Fruit fly (Drosophila melanogaster) Kc167 (cell line): ENCODE data around the gene sordd2.

Source experiments
- Myc ChIP-seq: fragments of >200 bp; optimal IDR thresholded peaks from 2 replicates; lab custom pipeline; 2017; ENCODE audit warnings: missing external identifiers
- Sin3A ChIP-seq: fragments of >200 bp; optimal IDR thresholded peaks from 2 replicates; lab custom pipeline; 2018; ENCODE audit warnings: missing external identifiers

DNA sequence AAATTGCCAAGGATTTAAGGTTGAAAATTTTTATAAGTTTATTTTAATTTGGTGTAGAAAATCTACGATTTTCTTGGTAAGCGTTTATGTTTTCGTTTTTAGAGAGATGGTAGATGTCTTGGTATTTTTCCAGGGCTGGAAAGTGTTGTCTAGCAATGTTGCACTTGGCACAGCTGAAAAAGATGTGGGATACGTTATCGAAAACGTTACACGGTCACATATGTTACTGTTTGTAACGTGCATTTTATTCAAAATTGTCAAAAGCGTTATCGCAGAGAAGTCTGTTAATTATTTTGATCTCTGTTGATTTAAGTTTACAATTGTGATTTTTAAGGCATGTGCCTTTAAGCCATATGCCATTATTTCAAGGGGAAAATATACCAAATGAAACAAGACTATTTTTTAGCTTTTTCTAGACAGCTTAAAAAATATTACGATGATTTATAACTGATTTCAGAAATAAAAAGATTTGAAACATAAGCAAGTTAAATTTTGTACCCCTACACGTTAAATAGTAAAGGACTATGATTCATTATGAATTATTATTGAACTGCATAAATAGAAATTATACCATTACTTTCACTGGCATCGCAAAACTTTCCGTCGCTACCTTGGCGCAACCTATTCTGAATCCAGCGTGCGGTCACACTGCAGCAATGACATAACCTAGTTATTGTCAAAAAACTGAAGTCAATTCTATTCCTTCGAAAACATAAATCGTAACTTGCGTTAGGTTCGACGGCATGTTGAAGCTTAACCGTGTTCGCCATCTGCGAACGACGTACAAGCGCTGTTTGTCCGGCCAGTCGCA is 13.3 kb downstream of the sordd2 start, which contains the start of the genes Paf-AHalpha and mRpS30:
- no peak for TF ChIP-seq Sin3A (lab: Kevin White, UChicago)
- TF ChIP-seq Myc (lab: Kevin White, UChicago), result no peak
